Fruit fly (Drosophila melanogaster) whole organism, wandering third instar larva: ENCODE measurements around the gene CG8861.

ENCODE experiments used
- Abd-B ChIP-seq: fragments of >200 bp; optimal IDR thresholded peaks from 2 replicates; lab custom pipeline; 2017; ENCODE audit warnings: missing biosample characterization, missing genetic modification characterization
- CG32264 ChIP-seq: fragments of 200-800 bp; sonication (Bioruptor generic); optimal IDR thresholded peaks from 2 replicates; lab custom pipeline; 2016; ENCODE audit warnings: missing biosample characterization, missing genetic modification characterization
- Dfd ChIP-seq: fragments of >200 bp; optimal IDR thresholded peaks from 2 replicates; lab custom pipeline; 2017; ENCODE audit warnings: missing biosample characterization, missing genetic modification characterization
- GATAd ChIP-seq: sonication (Bioruptor generic); optimal IDR thresholded peaks from 2 replicates; lab custom pipeline; 2016; ENCODE audit warnings: missing biosample characterization, missing genetic modification characterization
- HLH106 ChIP-seq: fragments of 200-800 bp; optimal IDR thresholded peaks from 3 replicates; lab custom pipeline; 2019; ENCODE audit warnings: missing biosample characterization, mild to moderate bottlenecking, missing genetic modification characterization, moderate library complexity
- Hnf4 ChIP-seq: fragments of 200-800 bp; sonication (Bioruptor generic); optimal IDR thresholded peaks from 2 replicates; lab custom pipeline; 2016; ENCODE audit warnings: missing biosample characterization, mild to moderate bottlenecking, missing genetic modification characterization
- Hr83 ChIP-seq: fragments of 200-300 bp; sonication (Bioruptor generic); optimal IDR thresholded peaks from 2 replicates; lab custom pipeline; 2016; ENCODE audit warnings: missing biosample characterization, mild to moderate bottlenecking, missing genetic modification characterization, moderate library complexity; ENCODE audit not compliant: poor library complexity, severe bottlenecking
- Jra ChIP-seq: sonication (Bioruptor generic); optimal IDR thresholded peaks from 2 replicates; lab custom pipeline; 2016; ENCODE audit warnings: missing biosample characterization, missing genetic modification characterization
- Mio ChIP-seq: sonication (Bioruptor generic); optimal IDR thresholded peaks from 2 replicates; lab custom pipeline; 2016; ENCODE audit warnings: missing biosample characterization, missing genetic modification characterization
- Myc ChIP-seq: fragments of >200 bp; optimal IDR thresholded peaks from 2 replicates; lab custom pipeline; 2017
- N ChIP-seq: fragments of >200 bp; optimal IDR thresholded peaks from 2 replicates; lab custom pipeline; 2018; ENCODE audit warnings: missing biosample characterization, missing external identifiers, missing genetic modification characterization
- OdsH ChIP-seq: fragments of 200-800 bp; sonication (Bioruptor generic); optimal IDR thresholded peaks from 2 replicates; lab custom pipeline; 2016; ENCODE audit warnings: missing biosample characterization, mild to moderate bottlenecking, missing genetic modification characterization
- Rel ChIP-seq, 2 experiments: fragments of 200-800 bp; sonication (Bioruptor generic) in 1 of 2; optimal IDR thresholded peaks; 2 replicates in 1 of 2; 3 replicates in 1 of 2; lab custom pipeline; 2016 to 2019; ENCODE audit warnings: mild to moderate bottlenecking in 2 of 2, missing biosample characterization in 2 of 2, missing genetic modification characterization in 2 of 2, moderate library complexity in 1 of 2
- Sp1 ChIP-seq: fragments of 200-800 bp; sonication (Bioruptor generic); optimal IDR thresholded peaks from 3 replicates; lab custom pipeline; 2019; ENCODE audit warnings: missing biosample characterization, mild to moderate bottlenecking, missing genetic modification characterization, moderate library complexity
- Vsx2 ChIP-seq: fragments of 200-300, 225-300 bp; sonication (Bioruptor generic); optimal IDR thresholded peaks from 2 replicates; lab custom pipeline; 2018; ENCODE audit warnings: missing biosample characterization, missing genetic modification characterization; ENCODE audit not compliant: partially characterized antibody
- br ChIP-seq: fragments of 200-800 bp; sonication (Bioruptor generic); optimal IDR thresholded peaks from 2 replicates; lab custom pipeline; 2016; ENCODE audit warnings: missing biosample characterization, missing genetic modification characterization
- brk ChIP-seq: fragments of 200-800 bp; sonication (Bioruptor generic); optimal IDR thresholded peaks from 2 replicates; lab custom pipeline; 2016; ENCODE audit warnings: missing biosample characterization, mild to moderate bottlenecking, missing genetic modification characterization
- dl ChIP-seq, 2 experiments: fragments of 175-275, 200-275 bp in 1 of 2; fragments of 200-275 bp in 1 of 2; sonication (Bioruptor generic); optimal IDR thresholded peaks; lab custom pipeline; 2018; ENCODE audit warnings: mild to moderate bottlenecking in 2 of 2, missing biosample characterization in 2 of 2, missing genetic modification characterization in 2 of 2, moderate library complexity in 2 of 2; ENCODE audit not compliant: partially characterized antibody in 2 of 2, insufficient read depth in 1 of 2
- foxo ChIP-seq, 2 experiments: fragments of 200-800 bp; sonication (Bioruptor generic); optimal IDR thresholded peaks; 2 replicates in 1 of 2; 3 replicates in 1 of 2; lab custom pipeline; 2016 to 2017; ENCODE audit warnings: missing biosample characterization in 2 of 2, missing genetic modification characterization in 2 of 2
- h ChIP-seq: fragments of 200-800 bp; sonication (Bioruptor generic); optimal IDR thresholded peaks from 3 replicates; lab custom pipeline; 2016; ENCODE audit warnings: missing biosample characterization, mild to moderate bottlenecking, missing genetic modification characterization
- jim ChIP-seq: fragments of 175-275, 200-325 bp; sonication (Bioruptor generic); optimal IDR thresholded peaks from 2 replicates; lab custom pipeline; 2016; ENCODE audit warnings: missing biosample characterization, mild to moderate bottlenecking, missing genetic modification characterization
- lola ChIP-seq: fragments of >200 bp; optimal IDR thresholded peaks from 2 replicates; lab custom pipeline; 2017; ENCODE audit warnings: missing biosample characterization, missing genetic modification characterization
- psq ChIP-seq: fragments of 200-800 bp; sonication (Bioruptor generic); optimal IDR thresholded peaks from 3 replicates; lab custom pipeline; 2017; ENCODE audit warnings: missing biosample characterization, mild to moderate bottlenecking, missing genetic modification characterization, moderate library complexity
- rgr ChIP-seq: fragments of 200-800 bp; sonication (Bioruptor generic); optimal IDR thresholded peaks from 3 replicates; lab custom pipeline; 2016; ENCODE audit warnings: missing biosample characterization, mild to moderate bottlenecking, missing genetic modification characterization
- sv ChIP-seq: fragments of 200-800 bp; sonication (Bioruptor generic); optimal IDR thresholded peaks from 3 replicates; lab custom pipeline; 2016; ENCODE audit warnings: missing biosample characterization, missing genetic modification characterization
- tai ChIP-seq: sonication (Bioruptor generic); optimal IDR thresholded peaks from 2 replicates; lab custom pipeline; 2016; ENCODE audit warnings: missing biosample characterization, missing genetic modification characterization
- usp ChIP-seq: fragments of >200 bp; optimal IDR thresholded peaks from 2 replicates; lab custom pipeline; 2017; ENCODE audit warnings: missing biosample characterization, missing genetic modification characterization
- woc ChIP-seq: sonication (Bioruptor generic); optimal IDR thresholded peaks from 2 replicates; lab custom pipeline; 2016; ENCODE audit warnings: missing biosample characterization, mild to moderate bottlenecking, missing genetic modification characterization

Gene CG8861

DNA sequence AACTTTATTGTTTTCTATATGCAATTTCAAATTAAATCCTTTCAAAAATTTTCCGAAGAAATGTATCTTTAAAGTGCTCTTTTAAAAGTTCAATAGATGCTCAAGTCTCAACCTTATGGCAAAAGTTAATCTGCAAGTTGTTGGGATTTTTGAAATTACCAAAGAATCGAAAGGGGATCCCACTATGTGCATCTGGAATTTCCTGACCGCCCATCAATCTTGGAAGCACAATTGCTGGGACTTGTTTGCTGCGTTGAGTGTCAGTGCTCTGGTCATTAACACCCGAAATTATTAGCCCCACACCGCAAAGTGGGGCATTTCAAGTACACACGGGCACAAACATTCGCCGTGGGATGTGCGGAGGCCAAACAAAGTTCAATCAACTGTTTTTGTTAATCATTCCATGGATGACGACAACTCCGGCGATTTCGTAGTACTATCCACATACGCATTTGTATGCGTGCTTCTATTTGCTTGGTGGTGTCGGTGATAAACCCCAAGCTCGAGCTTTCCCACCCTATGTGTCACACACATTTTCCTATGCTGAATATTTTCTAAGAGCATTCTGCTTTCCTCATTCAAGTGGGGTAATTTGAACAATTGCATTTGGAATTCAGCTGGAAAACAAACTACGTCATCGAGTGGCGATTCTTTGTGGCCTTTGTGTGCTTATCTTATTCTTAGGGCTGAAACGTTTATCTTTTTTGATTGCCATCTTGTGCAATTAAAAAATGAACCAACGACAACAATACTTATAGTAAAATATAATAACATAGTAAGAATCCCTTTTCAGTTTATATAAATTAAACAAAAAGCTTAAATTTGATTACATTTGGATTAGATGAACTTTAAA lies 9.3 kb upstream of the CG8861 start:
- TF ChIP-seq sv (GFP tag; lab: Kevin White, UChicago) (no peak), Rel (GFP tag; optimal IDR thresholded peaks at IDR 0.05; lab: Kevin White, UChicago) (no peak), Rel (tag; optimal IDR thresholded peaks at IDR 0.05; lab: Kevin White, UChicago) (peak; percentile 94)
- TF ChIP-seq, all 38 proteins: peak for 1

DNA sequence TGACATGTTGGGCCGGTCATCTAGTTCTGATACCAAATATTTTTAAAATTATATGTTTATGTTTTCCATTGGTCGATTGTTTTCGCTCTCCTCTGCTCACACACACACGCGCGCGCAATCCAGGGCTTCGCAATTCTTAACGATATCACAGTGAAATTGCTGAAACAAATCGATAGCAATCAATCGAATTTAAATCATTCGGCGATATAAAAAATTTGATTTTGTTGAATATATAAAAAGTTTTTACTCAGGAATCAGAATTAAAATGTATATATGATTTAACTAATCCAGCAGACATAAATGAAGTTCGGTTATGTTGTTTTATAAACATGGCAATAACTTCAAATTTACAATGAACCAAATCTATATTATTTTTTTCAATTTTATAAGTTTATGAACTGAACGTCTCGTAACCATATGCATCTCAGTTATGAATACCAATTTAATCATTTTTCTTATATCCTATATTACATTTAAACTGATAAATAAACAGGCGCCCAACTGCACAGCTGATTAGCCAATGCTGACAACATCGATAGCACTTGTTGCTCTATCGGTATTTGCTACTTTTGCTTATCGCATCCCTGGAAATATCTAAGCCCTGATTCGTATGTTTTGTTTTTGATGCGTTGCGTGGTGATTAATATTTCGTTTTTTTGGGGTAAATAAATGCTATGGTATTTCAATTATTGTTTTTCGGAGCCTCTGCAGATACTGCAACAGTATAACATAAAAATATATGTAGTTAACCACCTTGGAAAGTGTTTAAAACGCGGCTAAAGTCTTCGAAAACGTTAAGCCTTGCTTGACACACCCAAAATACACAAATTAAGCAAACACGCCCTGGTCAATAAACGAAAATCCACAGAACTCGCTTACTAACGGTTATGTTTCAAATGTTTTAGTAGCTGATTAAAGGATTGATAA lies 6.5 kb upstream of the CG8861 start, which contains the start of the genes Aduk and pasi2:
Gene Aduk (minus strand): TSS at position 123 of the 927 bp plus-strand sequence.
Gene pasi2 (plus strand): TSS at position 579 of the 927 bp plus-strand sequence.
- TF ChIP-seq tai, result peak; percentile 5
- TF ChIP-seq rgr, result peak; percentile 20
- TF ChIP-seq woc, result peak; percentile 40
- TF ChIP-seq psq (GFP tag; lab: Kevin White, UChicago), result peak; percentile 7
- peak; percentile 3 for TF ChIP-seq OdsH (GFP tag; lab: Kevin White, UChicago)
- TF ChIP-seq HLH106 (tag; lab: Kevin White, UChicago), result peak; percentile 15
- no peak for TF ChIP-seq Dfd (GFP tag; lab: Kevin White, UChicago)
- no peak for TF ChIP-seq brk (GFP tag; lab: Kevin White, UChicago)
- TF ChIP-seq Hnf4 (GFP tag; lab: Kevin White, UChicago), result peak; percentile 43
- no peak for TF ChIP-seq Abd-B
- no peak for TF ChIP-seq Rel (GFP tag; optimal IDR thresholded peaks at IDR 0.05; lab: Kevin White, UChicago)
- TF ChIP-seq Rel (tag; optimal IDR thresholded peaks at IDR 0.05; lab: Kevin White, UChicago), result peak; percentile 13
- TF ChIP-seq foxo (GFP tag; optimal IDR thresholded peaks at IDR 0.05; lab: Kevin White, UChicago), result no peak
- TF ChIP-seq Myc (lab: Kevin White, UChicago), result no peak
- TF ChIP-seq Sp1 (GFP tag; lab: Kevin White, UChicago), result peak; percentile 33
- no peak for TF ChIP-seq usp (GFP tag; lab: Kevin White, UChicago)
- TF ChIP-seq h (GFP tag; lab: Kevin White, UChicago), result no peak
- TF ChIP-seq Vsx2 (GFP tag; lab: Kevin White, UChicago), result peak; percentile 2

dm6 chr3R:9331861-9332260 lies 3.5 kb upstream of the CG8861 start, which contains the start of gene CG16749:
TSS of gene CG16749 (minus strand) at chr3R:9331885.
- TF ChIP-seq GATAd (GFP tag; lab: Kevin White, UChicago) (no peak), CG32264 (GFP tag; lab: Kevin White, UChicago) (no peak), psq (GFP tag; lab: Kevin White, UChicago) (no peak), Mio (GFP tag; lab: Kevin White, UChicago) (no peak), lola (GFP tag; lab: Kevin White, UChicago) (no peak)
- TF ChIP-seq, all 38 proteins: peak for 0

- TF ChIP-seq Hr83 (GFP tag; lab: Kevin White, UChicago) (no peak), sv (GFP tag; lab: Kevin White, UChicago) (no peak)
These were observed 1.9 kb upstream of the CG8861 start, which contains the start of gene CG12951 for dm6 chr3R:9330231-9330630. TSS of gene CG12951 (minus strand) at chr3R:9330331.

- TF ChIP-seq tai, result peak; percentile 25
- no peak for TF ChIP-seq Jra (GFP tag; lab: Kevin White, UChicago)
- peak; percentile 91 for TF ChIP-seq Myc (lab: Kevin White, UChicago)
- no peak for TF ChIP-seq CG32264 (GFP tag; lab: Kevin White, UChicago)
These were observed 501 bp upstream of the CG8861 start for dm6 chr3R:9328812-9329211.

dm6 chr3R:9321470-9321869 lies 6.8 kb downstream of the CG8861 start, which contains the start of gene HP1e:
TSS of gene HP1e (plus strand) at chr3R:9321770.
- TF ChIP-seq jim (GFP tag; lab: Kevin White, UChicago) (no peak), Vsx2 (GFP tag; lab: Kevin White, UChicago) (no peak), Sp1 (GFP tag; lab: Kevin White, UChicago) (no peak), N (GFP tag; lab: Kevin White, UChicago) (no peak), tai (no peak), lola (GFP tag; lab: Kevin White, UChicago) (no peak), HLH106 (tag; lab: Kevin White, UChicago) (no peak), dl (GFP tag; optimal IDR thresholded peaks at IDR 0.05; lab: Kevin White, UChicago; ENCODE audit: insufficient read depth in 1 of 2, partially characterized antibody in 2 of 2) (no peak), br (GFP tag; lab: Kevin White, UChicago) (no peak), rgr (no peak)
